Worm (Caenorhabditis elegans) whole organism, late embryonic: Measurements from ENCODE around the gene srg-33.
A peak's percentile ranks its signal among the peaks of the same experiment; 100 is the strongest.
"Not testable (repeated sequence)": the region's sequence is repeated elsewhere in the genome, so short reads cannot be mapped to it uniquely, and the experiment has no call there.

ENCODE experiments used
- ahr-1 ChIP-seq: sonication (generic microtip); optimal IDR thresholded peaks from 2 replicates; lab custom pipeline; 2016; ENCODE audit warnings: missing genetic modification characterization, missing compliant biosample characterization
- elt-4 ChIP-seq: sonication (generic microtip); optimal IDR thresholded peaks from 2 replicates; lab custom pipeline; 2016; ENCODE audit warnings: missing genetic modification characterization, missing compliant biosample characterization
- nhr-11 ChIP-seq: fragments of 150-350 bp; optimal IDR thresholded peaks from 2 replicates; lab custom pipeline; 2014; ENCODE audit warnings: missing biosample characterization, missing genetic modification characterization
- npax-4 ChIP-seq: sonication (generic microtip); optimal IDR thresholded peaks from 2 replicates; lab custom pipeline; 2016; ENCODE audit warnings: missing genetic modification characterization, missing compliant biosample characterization
- pros-1 ChIP-seq: fragments of 150-350 bp; optimal IDR thresholded peaks from 2 replicates; lab custom pipeline; 2014; ENCODE audit warnings: missing biosample characterization, missing genetic modification reagents, missing genetic modification characterization
- unc-3 ChIP-seq, 2 experiments: fragments of 200-800 bp in 1 of 2; sonication (Bioruptor generic) in 1 of 2; sonication (generic microtip) in 1 of 2; conservative IDR thresholded peaks in 1 of 2; optimal IDR thresholded peaks in 1 of 2; 2 replicates each; pipeline versions ENCODE4 v1.3.6 to Lab custom; 2016 to 2022; ENCODE audit warnings: missing compliant biosample characterization in 2 of 2, missing genetic modification characterization in 2 of 2, missing genetic modification reagents in 1 of 2
- unc-55 ChIP-seq: sonication (generic microtip); optimal IDR thresholded peaks from 2 replicates; lab custom pipeline; 2017; ENCODE audit warnings: missing biosample characterization, missing genetic modification reagents, missing genetic modification characterization

srg-33 gene

ce11 chrV:8335620-8336019 lies 43.8 kb downstream of the srg-33 start:
- peak; percentile 66 for TF ChIP-seq unc-55 (GFP tag; lab: Kevin White, UChicago)
- TF ChIP-seq ahr-1 (tag; lab: Kevin White, UChicago), result no peak
- TF ChIP-seq unc-3 (GFP tag; conservative IDR thresholded peaks at IDR 0.05; lab: Robert Waterston, UW), result no peak
- TF ChIP-seq unc-3 (tag; optimal IDR thresholded peaks at IDR 0.05; lab: Kevin White, UChicago), result no peak

DNA sequence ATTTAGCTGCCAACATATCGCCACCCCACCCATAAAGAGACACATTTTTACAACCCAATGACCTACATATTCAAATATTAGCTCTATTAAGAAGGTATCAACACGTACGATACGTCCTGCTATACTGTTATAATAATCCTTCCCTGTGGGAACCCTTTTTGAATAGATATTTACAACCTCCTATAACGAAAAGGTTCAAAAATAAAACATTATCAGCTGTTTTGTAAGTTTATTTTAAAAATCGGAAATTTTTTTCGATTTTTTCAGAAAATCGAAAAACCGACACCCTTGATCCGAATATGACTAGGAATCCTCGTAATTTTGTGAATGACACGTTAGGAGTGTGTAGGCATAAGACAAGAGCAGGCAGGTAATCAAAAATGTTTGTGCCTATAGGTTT lies 49.1 kb downstream of the srg-33 start, which contains the start of gene C08D8.7:
Gene C08D8.7, plus strand, starts transcription at position 301 of the 400 bp plus-strand sequence.
- TF ChIP-seq elt-4, ahr-1, npax-4 (tag; lab: Kevin White, UChicago): not testable (repeated sequence)

- TF ChIP-seq nhr-11 (tag; lab: Kevin White, UChicago), result no peak
- TF ChIP-seq pros-1, result no peak
Measured at ce11 chrV:8342416-8342815, 50.6 kb downstream of the srg-33 start.
